Worm (Caenorhabditis elegans) whole organism, young adult: ENCODE results near the gene R02F2.7.

ENCODE experiments used
- B0019.2 ChIP-seq: fragments of 200-800 bp; sonication (Bioruptor generic); conservative IDR thresholded peaks from 2 replicates; pipeline ENCODE4 v1.3.6; 2022; ENCODE audit warnings: missing genetic modification reagents, missing genetic modification characterization, missing compliant biosample characterization
- F23B12.7 ChIP-seq: sonication (generic microtip); optimal IDR thresholded peaks from 2 replicates; lab custom pipeline; 2017; ENCODE audit warnings: missing genetic modification characterization, mild to moderate bottlenecking, missing compliant biosample characterization, antibody characterized with exemption, moderate library complexity; ENCODE audit not compliant: insufficient read depth
- F33H1.4 ChIP-seq: fragments of 200-800 bp; sonication (Bioruptor generic); IDR thresholded peaks from 2 replicates; pipeline ENCODE4 v1.3.6; 2022; ENCODE audit warnings: missing genetic modification reagents, missing genetic modification characterization, missing compliant biosample characterization
- F55B11.4 ChIP-seq: sonication (generic microtip); optimal IDR thresholded peaks from 2 replicates; lab custom pipeline; 2016; ENCODE audit warnings: missing compliant biosample characterization, missing genetic modification characterization, borderline replicate concordance; ENCODE audit not compliant: insufficient read depth
- K12H6.12 ChIP-seq: fragments of 200-800 bp; sonication (Bioruptor generic); optimal IDR thresholded peaks from 2 replicates; lab custom pipeline; 2018; ENCODE audit warnings: mild to moderate bottlenecking, missing genetic modification characterization, missing compliant biosample characterization
- T07F8.4 ChIP-seq: sonication (generic microtip); optimal IDR thresholded peaks from 2 replicates; lab custom pipeline; 2016; ENCODE audit warnings: mild to moderate bottlenecking, missing genetic modification characterization, moderate library complexity, missing compliant biosample characterization
- Y56A3A.18 ChIP-seq: fragments of 200-800 bp; sonication (Bioruptor generic); IDR thresholded peaks from 2 replicates; pipeline ENCODE4 v1.3.6; 2022; ENCODE audit warnings: missing genetic modification reagents, missing genetic modification characterization, missing compliant biosample characterization
- athp-1 ChIP-seq: sonication (generic microtip); optimal IDR thresholded peaks from 2 replicates; lab custom pipeline; 2017; ENCODE audit warnings: mild to moderate bottlenecking, missing genetic modification characterization, missing compliant biosample characterization
- attf-5 ChIP-seq: fragments of 200-800 bp; sonication (Bioruptor generic); optimal IDR thresholded peaks from 2 replicates; lab custom pipeline; 2018; ENCODE audit warnings: mild to moderate bottlenecking, missing genetic modification characterization, missing compliant biosample characterization
- ccch-3 ChIP-seq: fragments of 200-800 bp; sonication (Bioruptor generic); optimal IDR thresholded peaks from 2 replicates; lab custom pipeline; 2018; ENCODE audit warnings: mild to moderate bottlenecking, missing genetic modification characterization, missing compliant biosample characterization
- cebp-1 ChIP-seq, 2 experiments: fragments of 200-800 bp in 1 of 2; sonication (Bioruptor generic) in 1 of 2; sonication (generic microtip) in 1 of 2; IDR thresholded peaks in 1 of 2; optimal IDR thresholded peaks in 1 of 2; 2 replicates each; pipeline versions ENCODE4 v1.3.6 to Lab custom; 2017 to 2022; ENCODE audit warnings: missing compliant biosample characterization in 2 of 2, missing genetic modification characterization in 2 of 2, mild to moderate bottlenecking in 1 of 2, missing genetic modification reagents in 1 of 2, moderate library complexity in 1 of 2
- ceh-58 ChIP-seq: fragments of 200-800 bp; sonication (Bioruptor generic); IDR thresholded peaks from 2 replicates; pipeline ENCODE4 v1.3.6; 2022; ENCODE audit warnings: missing genetic modification characterization, missing compliant biosample characterization
- dox-1 ChIP-seq: fragments of 200-800 bp; sonication (Bioruptor generic); IDR thresholded peaks from 2 replicates; pipeline ENCODE4 v1.3.6; 2022; ENCODE audit warnings: missing genetic modification reagents, missing genetic modification characterization, missing compliant biosample characterization
- dpl-1 ChIP-seq: fragments of 150-350 bp; optimal IDR thresholded peaks from 2 replicates; lab custom pipeline; 2014; ENCODE audit warnings: missing biosample characterization, missing genetic modification reagents, missing genetic modification characterization
- egl-18 ChIP-seq: fragments of 200-800 bp; sonication (Bioruptor generic); IDR thresholded peaks from 2 replicates; pipeline ENCODE4 v1.3.6; 2022; ENCODE audit warnings: missing genetic modification reagents, missing genetic modification characterization, missing compliant biosample characterization
- egrh-3 ChIP-seq: fragments of 200-800 bp; sonication (Bioruptor generic); IDR thresholded peaks from 2 replicates; pipeline ENCODE4 v1.3.6; 2022; ENCODE audit warnings: missing genetic modification reagents, missing genetic modification characterization, missing compliant biosample characterization
- ets-4 ChIP-seq: fragments of 200-800 bp; sonication (Bioruptor generic); optimal IDR thresholded peaks from 2 replicates; lab custom pipeline; 2018; ENCODE audit warnings: mild to moderate bottlenecking, missing genetic modification characterization, missing compliant biosample characterization
- fkh-3 ChIP-seq: sonication (generic microtip); optimal IDR thresholded peaks from 2 replicates; lab custom pipeline; 2016; ENCODE audit warnings: mild to moderate bottlenecking, missing genetic modification characterization, missing compliant biosample characterization
- gei-17 ChIP-seq: fragments of 200-800 bp; sonication (Bioruptor generic); optimal IDR thresholded peaks from 2 replicates; lab custom pipeline; 2018; ENCODE audit warnings: mild to moderate bottlenecking, missing genetic modification characterization, missing compliant biosample characterization
- him-1 ChIP-seq: sonication (generic microtip); optimal IDR thresholded peaks from 2 replicates; lab custom pipeline; 2016; ENCODE audit warnings: missing genotype, missing genetic modification reagents, missing genetic modification characterization, missing compliant biosample characterization
- hmg-20 ChIP-seq: fragments of 200-800 bp; sonication (Bioruptor generic); IDR thresholded peaks from 2 replicates; pipeline ENCODE4 v1.3.6; 2022; ENCODE audit warnings: missing genetic modification reagents, missing genetic modification characterization, missing compliant biosample characterization
- lin-35 ChIP-seq, 3 experiments: fragments of 150-350 bp in 2 of 3; sonication (generic microtip) in 1 of 3; optimal IDR thresholded peaks; 2 replicates each; lab custom pipeline; 2014 to 2018; ENCODE audit warnings: missing biosample characterization in 3 of 3, missing genetic modification characterization in 3 of 3, missing genetic modification reagents in 3 of 3
- lin-54 ChIP-seq: fragments of 200-800 bp; sonication (Bioruptor generic); optimal IDR thresholded peaks from 2 replicates; lab custom pipeline; 2018; ENCODE audit warnings: mild to moderate bottlenecking, missing genetic modification characterization, missing compliant biosample characterization
- lsl-1 ChIP-seq: fragments of 200-800 bp; sonication (Bioruptor generic); optimal IDR thresholded peaks from 2 replicates; lab custom pipeline; 2018; ENCODE audit warnings: mild to moderate bottlenecking, missing genetic modification characterization, moderate library complexity, missing compliant biosample characterization
- mel-28 ChIP-seq: sonication (generic microtip); optimal IDR thresholded peaks from 2 replicates; lab custom pipeline; 2016; ENCODE audit warnings: borderline replicate concordance, mild to moderate bottlenecking, missing genetic modification characterization, missing compliant biosample characterization
- nfya-1 ChIP-seq: sonication (generic microtip); optimal IDR thresholded peaks from 2 replicates; lab custom pipeline; 2017; ENCODE audit warnings: antibody characterized with exemption, missing compliant biosample characterization, missing genetic modification characterization, borderline replicate concordance; ENCODE audit not compliant: insufficient read depth
- nhr-80 ChIP-seq: sonication (generic microtip); optimal IDR thresholded peaks from 2 replicates; lab custom pipeline; 2016; ENCODE audit warnings: missing genetic modification characterization, missing compliant biosample characterization
- pbrm-1 ChIP-seq: fragments of 200-800 bp; sonication (Bioruptor generic); IDR thresholded peaks from 2 replicates; pipeline ENCODE4 v1.3.6; 2022; ENCODE audit warnings: missing genetic modification reagents, missing genetic modification characterization, missing compliant biosample characterization
- rec-8 ChIP-seq, 2 experiments: sonication (generic microtip); optimal IDR thresholded peaks; 2 replicates each; lab custom pipeline; 2016; ENCODE audit warnings: mild to moderate bottlenecking in 2 of 2, missing genetic modification characterization in 2 of 2, missing genetic modification reagents in 2 of 2, missing genotype in 2 of 2, missing biosample characterization in 1 of 2, missing compliant biosample characterization in 1 of 2, moderate library complexity in 1 of 2
- ztf-22 ChIP-seq: fragments of 200-800 bp; sonication (Bioruptor generic); optimal IDR thresholded peaks from 2 replicates; lab custom pipeline; 2018; ENCODE audit warnings: mild to moderate bottlenecking, missing genetic modification characterization, moderate library complexity, missing compliant biosample characterization
- ztf-25 ChIP-seq: fragments of 200-800 bp; sonication (Bioruptor generic); IDR thresholded peaks from 2 replicates; pipeline ENCODE4 v1.3.6; 2022; ENCODE audit warnings: missing genetic modification reagents, missing genetic modification characterization, missing compliant biosample characterization
- ztf-26 ChIP-seq: sonication (generic microtip); optimal IDR thresholded peaks from 2 replicates; lab custom pipeline; 2017; ENCODE audit warnings: missing genetic modification characterization, missing compliant biosample characterization
- ztf-28 ChIP-seq: fragments of 200-800 bp; sonication (Bioruptor generic); IDR thresholded peaks from 2 replicates; pipeline ENCODE4 v1.3.6; 2022; ENCODE audit warnings: missing genetic modification reagents, missing genetic modification characterization, missing compliant biosample characterization

R02F2.7 gene

ce11 chrIII:5442711-5443253 is 40.8 kb downstream of the R02F2.7 start, which contains the start of the genes T24G10.2 and disl-2:
T24G10.2 (minus strand) TSS chrIII:5442761.
disl-2 (plus strand) TSS chrIII:5443167.
- TF ChIP-seq T07F8.4 (no peak), dox-1 (GFP tag; lab: Robert Waterston, UW) (0 out of 2 replicates have a peak, but pooled peaks have one; percentile 16), lsl-1 (GFP tag; lab: Kevin White, UChicago) (peak; percentile 86), K12H6.12 (tag; lab: Kevin White, UChicago) (peak; percentile 15), cebp-1 (GFP tag; IDR thresholded peaks at IDR 0.05; lab: Robert Waterston, UW) (peak; percentile 81), cebp-1 (tag; optimal IDR thresholded peaks at IDR 0.05; lab: Kevin White, UChicago) (peak; percentile 92), attf-5 (GFP tag; lab: Kevin White, UChicago) (peak; percentile 76), rec-8 (tag; optimal IDR thresholded peaks at IDR 0.05; lab: Kevin White, UChicago) (no peak), dpl-1 (peak; percentile 10), Y56A3A.18 (no peak), pbrm-1 (no peak), ceh-58 (GFP tag; lab: Robert Waterston, UW) (no peak), mel-28 (tag; lab: Kevin White, UChicago) (no peak), F33H1.4 (GFP tag; lab: Robert Waterston, UW) (0 out of 2 replicates have a peak, but pooled peaks have one; percentile 22), lin-54 (GFP tag; lab: Kevin White, UChicago) (peak; percentile 17), F23B12.7 (tag; lab: Kevin White, UChicago) (peak; percentile 25), lin-35 (GFP tag; optimal IDR thresholded peaks at IDR 0.05; lab: Kevin White, UChicago) (peak in 1 of 3 experiments; percentile 27)

- no peak for TF ChIP-seq him-1 (tag; lab: Kevin White, UChicago)
- TF ChIP-seq pbrm-1 = no peak
- TF ChIP-seq egrh-3 (GFP tag; lab: Robert Waterston, UW) = no peak
- no peak for TF ChIP-seq ztf-25 (GFP tag; lab: Robert Waterston, UW)
- TF ChIP-seq nfya-1 = no peak
- no peak for TF ChIP-seq egl-18 (GFP tag; lab: Robert Waterston, UW)
- no peak for TF ChIP-seq B0019.2 (GFP tag; lab: Robert Waterston, UW)
- TF ChIP-seq attf-5 (GFP tag; lab: Kevin White, UChicago) = no peak
- no peak for TF ChIP-seq ztf-22
- TF ChIP-seq athp-1 (tag; lab: Kevin White, UChicago) = no peak
- no peak for TF ChIP-seq F55B11.4 (tag; lab: Kevin White, UChicago)
Observed at ce11 chrIII:5440540-5440939, 43.0 kb downstream of the R02F2.7 start, which contains the start of gene W03A5.6. W03A5.6 (minus strand) TSS chrIII:5440640.

- TF ChIP-seq ztf-26 (tag; lab: Kevin White, UChicago) (no peak), lin-35 (GFP tag; optimal IDR thresholded peaks at IDR 0.05; lab: Kevin White, UChicago) (no peak), ztf-22 (no peak), ccch-3 (GFP tag; lab: Kevin White, UChicago) (no peak), nhr-80 (tag; lab: Kevin White, UChicago) (peak; percentile 67), fkh-3 (no peak), ztf-28 (0 out of 2 replicates have a peak, but pooled peaks have one; percentile 4), lin-54 (GFP tag; lab: Kevin White, UChicago) (no peak), hmg-20 (GFP tag; lab: Robert Waterston, UW) (no peak), ets-4 (GFP tag; lab: Kevin White, UChicago) (no peak), gei-17 (no peak)
Observed at ce11 chrIII:5438064-5438463, 45.5 kb downstream of the R02F2.7 start.
